Fruit fly (Drosophila melanogaster) whole organism, pupa: ENCODE data around the gene dmrt11E.

Experiments
- CG10348 ChIP-seq: fragments of 200-800 bp; sonication (Bioruptor generic); IDR thresholded peaks from 2 replicates; pipeline ENCODE4 v1.3.6; 2022; ENCODE audit warnings: missing biosample characterization, missing genetic modification characterization
- CG12605 ChIP-seq: fragments of 200-800 bp; sonication (Bioruptor generic); IDR thresholded peaks from 2 replicates; pipeline ENCODE4 v1.3.6; 2022; ENCODE audit warnings: missing biosample characterization, missing genetic modification characterization
- CG13204 ChIP-seq: fragments of 200-800 bp; sonication (Bioruptor generic); optimal IDR thresholded peaks from 2 replicates; lab custom pipeline; 2018; ENCODE audit warnings: missing biosample characterization, mild to moderate bottlenecking, missing genetic modification characterization, moderate library complexity
- CG14655 ChIP-seq: fragments of 200-800 bp; sonication (Bioruptor generic); optimal IDR thresholded peaks from 3 replicates; lab custom pipeline; 2017; ENCODE audit warnings: mild to moderate bottlenecking, missing biosample characterization, missing genetic modification reagents, missing genetic modification characterization
- CG15710 ChIP-seq: fragments of 200-800 bp; sonication (Bioruptor generic); optimal IDR thresholded peaks from 2 replicates; lab custom pipeline; 2018; ENCODE audit warnings: missing biosample characterization, mild to moderate bottlenecking, missing genetic modification characterization, moderate library complexity
- CG17806 ChIP-seq: fragments of 200-800 bp; sonication (Bioruptor generic); optimal IDR thresholded peaks from 2 replicates; lab custom pipeline; 2018; ENCODE audit warnings: missing biosample characterization, mild to moderate bottlenecking, missing genetic modification characterization, moderate library complexity
- CG32121 ChIP-seq: fragments of 200-800 bp; sonication (Bioruptor generic); IDR thresholded peaks from 2 replicates; pipeline ENCODE4 v1.3.6; 2022; ENCODE audit warnings: missing biosample characterization, missing genetic modification characterization
- CG34367 ChIP-seq: fragments of 200-800 bp; sonication (Bioruptor generic); optimal IDR thresholded peaks from 2 replicates; lab custom pipeline; 2018; ENCODE audit warnings: missing biosample characterization, mild to moderate bottlenecking, missing genetic modification characterization
- CG4496 ChIP-seq: fragments of 200-800 bp; sonication (Bioruptor generic); IDR thresholded peaks from 3 replicates; pipeline ENCODE4 v1.3.6; 2022; ENCODE audit warnings: missing biosample characterization, missing genetic modification characterization
- CG8159 ChIP-seq: fragments of 200-800 bp; sonication (Bioruptor generic); optimal IDR thresholded peaks from 3 replicates; lab custom pipeline; 2018; ENCODE audit warnings: missing biosample characterization, mild to moderate bottlenecking, missing genetic modification characterization, moderate library complexity
- CG8301 ChIP-seq: fragments of 200-800 bp; sonication (Bioruptor generic); optimal IDR thresholded peaks from 2 replicates; lab custom pipeline; 2018; ENCODE audit warnings: missing biosample characterization, mild to moderate bottlenecking, missing genetic modification characterization
- CG9948 ChIP-seq: fragments of 200-800 bp; sonication (Bioruptor generic); optimal IDR thresholded peaks from 2 replicates; lab custom pipeline; 2018; ENCODE audit warnings: missing biosample characterization, mild to moderate bottlenecking, missing genetic modification characterization, moderate library complexity
- D1 ChIP-seq: fragments of 200-800 bp; sonication (Bioruptor generic); optimal IDR thresholded peaks from 2 replicates; lab custom pipeline; 2018; ENCODE audit warnings: missing biosample characterization, mild to moderate bottlenecking, missing genetic modification characterization, moderate library complexity
- EcR ChIP-seq: fragments of 200-800 bp; sonication (Bioruptor generic); optimal IDR thresholded peaks from 3 replicates; lab custom pipeline; 2019; ENCODE audit warnings: missing biosample characterization, missing genetic modification characterization, mild to moderate bottlenecking, moderate library complexity, missing genetic modification reagents
- Ets98B ChIP-seq: fragments of 200-800 bp; sonication (Bioruptor generic); IDR thresholded peaks from 2 replicates; pipeline ENCODE4 v1.3.6; 2022; ENCODE audit warnings: missing biosample characterization, missing genetic modification characterization
- Pif1A ChIP-seq: fragments of 200-800 bp; sonication (Bioruptor generic); optimal IDR thresholded peaks from 3 replicates; lab custom pipeline; 2016; ENCODE audit warnings: missing biosample characterization, missing genetic modification characterization
- Pif1B ChIP-seq: fragments of 200-800 bp; sonication (Bioruptor generic); optimal IDR thresholded peaks from 3 replicates; lab custom pipeline; 2016; ENCODE audit warnings: missing biosample characterization, missing genetic modification characterization
- Snoo ChIP-seq: fragments of 200-800 bp; sonication (Bioruptor generic); optimal IDR thresholded peaks from 3 replicates; lab custom pipeline; 2017; ENCODE audit warnings: missing biosample characterization, mild to moderate bottlenecking, missing genetic modification characterization, inconsistent platforms
- fd96Ca ChIP-seq: fragments of 200-800 bp; sonication (Bioruptor generic); IDR thresholded peaks from 3 replicates; pipeline ENCODE4 v1.3.6; 2022; ENCODE audit warnings: missing biosample characterization, missing genetic modification characterization
- gl ChIP-seq: fragments of 200-800 bp; sonication (Bioruptor generic); optimal IDR thresholded peaks from 2 replicates; lab custom pipeline; 2018; ENCODE audit warnings: missing biosample characterization, mild to moderate bottlenecking, missing genetic modification characterization
- rn ChIP-seq: fragments of 200-800 bp; sonication (Bioruptor generic); IDR thresholded peaks from 2 replicates; pipeline ENCODE4 v1.3.6; 2022; ENCODE audit warnings: missing biosample characterization, missing genetic modification characterization

The dmrt11E gene

DNA sequence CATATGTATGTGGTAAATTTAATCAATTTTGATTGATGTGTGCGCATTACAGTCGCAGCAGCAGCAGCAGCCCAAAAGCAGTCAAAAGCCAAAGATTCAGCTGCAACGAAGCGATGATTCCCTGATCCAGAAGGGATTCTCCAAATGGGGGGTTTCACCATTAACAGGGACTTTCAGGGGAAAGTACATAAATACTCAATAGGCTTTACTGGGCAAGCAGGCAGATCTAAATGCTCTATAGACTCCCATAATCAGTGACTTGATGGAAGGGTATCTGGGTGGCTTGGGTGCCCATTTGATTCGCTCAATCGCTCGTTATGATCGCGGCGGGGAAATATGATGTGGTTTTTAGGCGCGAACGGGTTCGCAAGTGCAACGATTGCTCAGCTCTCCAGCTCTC, 42.7 kb upstream of the dmrt11E start:
- TF ChIP-seq CG32121 (no peak), CG12605 (no peak), Pif1B (GFP tag; lab: Kevin White, UChicago) (no peak), rn (GFP tag; lab: Robert Waterston, UW) (peak; percentile 9; the same call in 1 of the 2 replicates), fd96Ca (GFP tag; lab: Robert Waterston, UW) (peak; percentile 43; the same call in 1 of the 3 replicates), Ets98B (GFP tag; lab: Robert Waterston, UW) (peak; percentile 27; the same call in 1 of the 2 replicates), CG34367 (tag; lab: Kevin White, UChicago) (no peak), CG10348 (GFP tag; lab: Robert Waterston, UW) (no peak), CG4496 (peak; percentile 61; the same call in 2 of the 3 replicates)

DNA sequence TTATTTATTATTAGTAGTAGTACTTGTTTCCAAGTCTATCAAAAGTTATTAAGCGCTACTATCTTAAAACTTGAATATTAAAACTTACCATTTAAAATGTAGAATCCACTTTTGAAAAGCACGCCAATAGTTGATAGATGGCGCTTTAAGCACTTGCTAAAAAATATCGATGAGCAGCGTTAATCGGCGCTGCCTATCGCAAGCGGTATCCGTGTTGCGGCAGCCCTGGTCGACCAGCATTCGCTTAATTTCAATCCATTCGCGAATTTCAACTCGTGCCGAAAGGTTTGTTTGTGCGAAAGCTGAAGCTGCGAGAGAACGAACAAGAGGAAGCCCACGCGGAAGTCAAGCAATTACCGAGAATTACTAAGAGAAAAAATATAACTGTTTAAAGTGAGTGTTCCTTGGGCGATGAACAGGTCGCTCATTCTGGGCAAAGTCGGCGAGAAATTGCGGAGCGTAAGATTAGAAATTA, 38.4 kb upstream of the dmrt11E start, which contains the start of gene Prx2:
TSS of gene Prx2 (plus strand) at position 253 of the 475 bp plus-strand sequence.
- TF ChIP-seq CG12605 (no peak), CG9948 (tag; lab: Kevin White, UChicago) (no peak), CG15710 (tag; lab: Kevin White, UChicago) (no peak), gl (no peak), CG14655 (no peak), Pif1A (GFP tag; lab: Kevin White, UChicago) (no peak), CG17806 (tag; lab: Kevin White, UChicago) (no peak), CG4496 (peak; percentile 72), Ets98B (GFP tag; lab: Robert Waterston, UW) (peak; percentile 68; the same call in 1 of the 2 replicates), fd96Ca (GFP tag; lab: Robert Waterston, UW) (no peak), CG13204 (peak; percentile 12), Pif1B (GFP tag; lab: Kevin White, UChicago) (no peak), CG34367 (tag; lab: Kevin White, UChicago) (no peak), rn (GFP tag; lab: Robert Waterston, UW) (no peak), CG10348 (GFP tag; lab: Robert Waterston, UW) (no peak), CG8159 (tag; lab: Kevin White, UChicago) (no peak), D1 (tag; lab: Kevin White, UChicago) (no peak), CG8301 (tag; lab: Kevin White, UChicago) (no peak), Snoo (tag; lab: Kevin White, UChicago) (no peak), EcR (peak; percentile 5), CG32121 (0 out of 2 replicates have a peak, but pooled peaks have one; percentile 19)

DNA sequence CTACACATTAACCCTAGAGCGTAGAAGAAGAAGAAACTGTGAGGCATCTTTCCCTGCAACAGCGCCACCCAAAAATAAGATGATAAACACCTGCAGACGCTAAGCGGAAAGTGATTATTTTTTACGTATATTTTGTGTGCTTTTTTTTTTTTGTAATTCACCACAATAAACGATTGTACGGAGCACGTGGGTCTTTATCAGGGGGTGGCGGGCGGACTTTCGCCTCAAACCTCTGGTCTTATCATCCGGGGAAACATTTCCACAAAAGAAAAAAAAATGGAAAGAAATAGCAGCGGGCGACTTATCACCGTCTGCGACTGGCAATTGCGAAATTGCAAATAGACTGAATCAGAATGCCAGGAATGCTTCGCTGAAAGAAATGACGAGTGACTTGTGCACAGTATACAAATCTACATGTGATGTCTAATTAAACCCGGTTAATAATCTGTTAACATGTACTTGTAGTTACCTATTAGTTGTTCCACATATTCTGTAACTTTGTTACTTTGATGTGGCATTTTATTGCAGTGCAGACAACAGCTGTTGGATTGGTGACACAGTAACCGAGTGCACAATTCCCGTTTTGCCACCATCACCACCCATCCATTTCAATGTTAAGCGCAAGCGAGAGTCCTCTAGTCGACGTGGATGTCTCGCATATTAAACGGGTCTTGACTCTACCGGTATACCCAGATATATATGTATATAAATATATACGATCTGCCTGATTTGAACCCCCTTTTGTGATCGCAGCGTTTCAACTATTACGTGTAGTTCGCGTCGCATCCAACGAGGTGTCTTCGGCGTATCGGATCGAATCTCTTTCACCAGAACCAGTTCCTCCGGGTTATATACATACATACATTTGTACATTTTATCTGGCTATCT, 35.9 kb upstream of the dmrt11E start:
- TF ChIP-seq gl = peak; percentile 73
- no peak for TF ChIP-seq D1 (tag; lab: Kevin White, UChicago)
- TF ChIP-seq Pif1A (GFP tag; lab: Kevin White, UChicago) = peak; percentile 79
- TF ChIP-seq CG17806 (tag; lab: Kevin White, UChicago) = peak; percentile 79
- peak; percentile 86 for TF ChIP-seq CG12605
- TF ChIP-seq CG15710 (tag; lab: Kevin White, UChicago) = peak; percentile 74
- no peak for TF ChIP-seq CG13204
- peak; percentile 81 for TF ChIP-seq Snoo (tag; lab: Kevin White, UChicago)
- peak; percentile 90 for TF ChIP-seq fd96Ca (GFP tag; lab: Robert Waterston, UW)
- no peak for TF ChIP-seq CG10348 (GFP tag; lab: Robert Waterston, UW)
- peak; percentile 74 for TF ChIP-seq CG34367 (tag; lab: Kevin White, UChicago)
- peak; percentile 83 for TF ChIP-seq CG14655
- peak; percentile 86 for TF ChIP-seq CG32121
- TF ChIP-seq Pif1B (GFP tag; lab: Kevin White, UChicago) = peak; percentile 73
- peak; percentile 68 for TF ChIP-seq CG9948 (tag; lab: Kevin White, UChicago)
- peak; percentile 82 for TF ChIP-seq CG8159 (tag; lab: Kevin White, UChicago)
- TF ChIP-seq CG8301 (tag; lab: Kevin White, UChicago) = peak; percentile 88
- TF ChIP-seq EcR = peak; percentile 84
- peak; percentile 92 for TF ChIP-seq CG4496
- peak; percentile 55 for TF ChIP-seq rn (GFP tag; lab: Robert Waterston, UW)
- TF ChIP-seq Ets98B (GFP tag; lab: Robert Waterston, UW) = peak; percentile 89
- TF ChIP-seq, all 21 proteins: peak for 18

DNA sequence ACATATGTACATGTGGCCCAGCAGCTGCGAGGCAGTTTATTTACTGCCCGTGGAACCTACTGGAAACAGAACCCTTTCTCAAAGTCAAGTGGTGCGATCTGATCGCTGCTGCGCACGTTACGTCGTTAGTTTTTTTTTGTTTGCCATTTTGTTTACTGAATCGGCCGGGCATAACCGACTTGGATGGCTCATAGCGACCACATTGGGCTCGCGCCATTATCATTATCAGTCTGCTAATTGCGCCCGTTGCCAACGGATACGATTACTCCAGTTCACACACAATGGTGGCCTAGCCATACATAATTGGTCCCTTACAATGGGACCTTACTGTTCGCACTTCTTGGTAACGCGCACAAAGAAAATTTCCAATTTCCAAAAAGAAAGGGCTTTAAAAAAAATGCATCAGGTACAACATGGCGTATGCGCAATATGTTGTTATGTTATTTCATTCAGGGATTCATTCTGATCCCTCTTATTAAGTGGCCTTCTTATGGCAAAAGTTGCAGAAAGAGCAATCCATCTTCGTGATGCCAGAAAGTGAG, 35.2 kb upstream of the dmrt11E start:
- TF ChIP-seq fd96Ca (GFP tag; lab: Robert Waterston, UW) = 0 out of 3 replicates have a peak, but pooled peaks have one; percentile 34
- peak; percentile 20 for TF ChIP-seq CG13204
- no peak for TF ChIP-seq Ets98B (GFP tag; lab: Robert Waterston, UW)
- TF ChIP-seq CG12605 = 0 out of 2 replicates have a peak, but pooled peaks have one; percentile 29
- peak; percentile 62 for TF ChIP-seq CG8301 (tag; lab: Kevin White, UChicago)
- no peak for TF ChIP-seq CG15710 (tag; lab: Kevin White, UChicago)
- no peak for TF ChIP-seq CG10348 (GFP tag; lab: Robert Waterston, UW)
- TF ChIP-seq CG17806 (tag; lab: Kevin White, UChicago) = no peak
- no peak for TF ChIP-seq D1 (tag; lab: Kevin White, UChicago)
- TF ChIP-seq gl = no peak
- peak; percentile 63 for TF ChIP-seq CG9948 (tag; lab: Kevin White, UChicago)
- TF ChIP-seq CG14655 = peak; percentile 77
- peak; percentile 14 for TF ChIP-seq EcR
- peak; percentile 48 for TF ChIP-seq Pif1A (GFP tag; lab: Kevin White, UChicago)
- peak; percentile 31 for TF ChIP-seq Pif1B (GFP tag; lab: Kevin White, UChicago)
- no peak; the same call in 2 of the 3 replicates for TF ChIP-seq CG4496
- no peak for TF ChIP-seq CG32121
- peak; percentile 6 for TF ChIP-seq CG34367 (tag; lab: Kevin White, UChicago)
- TF ChIP-seq CG8159 (tag; lab: Kevin White, UChicago) = peak; percentile 14
- no peak for TF ChIP-seq rn (GFP tag; lab: Robert Waterston, UW)
- TF ChIP-seq Snoo (tag; lab: Kevin White, UChicago) = peak; percentile 1
